Fruit fly (Drosophila melanogaster) whole organism, embryonic: ENCODE data around the gene Dyrk3.

Experiments
- Atf3 ChIP-seq: fragments of 200-800 bp; sonication (Bioruptor generic); optimal IDR thresholded peaks from 3 replicates; lab custom pipeline; 2016; ENCODE audit warnings: missing biosample characterization, missing genetic modification characterization
- E2f2 ChIP-seq: fragments of 200-800 bp; sonication (Bioruptor generic); IDR thresholded peaks from 2 replicates; pipeline ENCODE4 v1.3.6; 2022; ENCODE audit warnings: missing biosample characterization, missing genetic modification characterization
- PHDP ChIP-seq: fragments of 200-800 bp; sonication (Bioruptor generic); optimal IDR thresholded peaks from 3 replicates; lab custom pipeline; 2018; ENCODE audit warnings: missing biosample characterization, mild to moderate bottlenecking, missing genetic modification characterization, moderate library complexity
- seq ChIP-seq: fragments of 200-800 bp; sonication (Bioruptor generic); IDR thresholded peaks from 2 replicates; pipeline ENCODE4 v1.3.6; 2022; ENCODE audit warnings: missing biosample characterization, missing genetic modification characterization
- sisA ChIP-seq: fragments of 200-800 bp; sonication (Bioruptor generic); IDR thresholded peaks from 2 replicates; pipeline ENCODE4 v1.3.6; 2022; ENCODE audit warnings: missing biosample characterization, missing genetic modification characterization

- TF ChIP-seq E2f2 (GFP tag; lab: Robert Waterston, UW) = no peak
- no peak for TF ChIP-seq sisA (GFP tag; lab: Robert Waterston, UW)
- TF ChIP-seq Atf3 (GFP tag; lab: Kevin White, UChicago) = no peak
- no peak for TF ChIP-seq seq
- no peak for TF ChIP-seq PHDP (tag; lab: Kevin White, UChicago)
Measured at dm6 chr4:1225185-1225584, 5.3 kb downstream of the Dyrk3 start.
